Worm (Caenorhabditis elegans): ENCODE measurements around the gene ncx-5.
A peak's percentile ranks its signal among the peaks of the same experiment; 100 is the strongest.

The ncx-5 gene

ce11 chrV:10453466-10453865 is 36.4 kb downstream of the ncx-5 start, which contains the start of gene Y32F6A.5:
TSS of gene Y32F6A.5 (minus strand) at chrV:10453605.
- TF ChIP-seq fkh-10 (GFP tag; optimal IDR thresholded peaks at IDR 0.05) (no peak), nfya-1 (tag; optimal IDR thresholded peaks at IDR 0.05; ENCODE audit: insufficient read depth) (peak; percentile 32), tbx-2 (tag; optimal IDR thresholded peaks at IDR 0.05) (no peak)

ce11 chrV:10441135-10442024 is 48.5 kb downstream of the ncx-5 start, which contains the start of gene pap-1:
TSS of gene pap-1 (plus strand) at chrV:10441974.
- TF ChIP-seq pha-4 (tag; optimal IDR thresholded peaks at IDR 0.05) (peak; percentile 3), lin-15B (tag; optimal IDR thresholded peaks at IDR 0.05) (peak; percentile 1), nfya-1 (tag; optimal IDR thresholded peaks at IDR 0.05; ENCODE audit: insufficient read depth) (peak; percentile 49), ceh-28 (tag; optimal IDR thresholded peaks at IDR 0.05) (peak; percentile 76), nhr-43 (tag; optimal IDR thresholded peaks at IDR 0.05; ENCODE audit: poor library complexity, severe bottlenecking) (peak; percentile 15), fkh-10 (GFP tag; optimal IDR thresholded peaks at IDR 0.05) (no peak), mdl-1 (tag; optimal IDR thresholded peaks at IDR 0.05) (no peak), elt-2 (tag; optimal IDR thresholded peaks at IDR 0.05) (peak; percentile 21), hmg-11 (tag; optimal IDR thresholded peaks at IDR 0.05) (peak; percentile 60), ZK546.5 (tag; optimal IDR thresholded peaks at IDR 0.05) (no peak), lsy-12 (tag; optimal IDR thresholded peaks at IDR 0.05) (no peak), nhr-77 (tag; optimal IDR thresholded peaks at IDR 0.05) (no peak)

ce11 chrV:10440723-10441122 is 49.2 kb downstream of the ncx-5 start, which contains the start of gene snf-10:
TSS of gene snf-10 (minus strand) at chrV:10440823.
- TF ChIP-seq fkh-2 (tag; optimal IDR thresholded peaks at IDR 0.05): no peak
- TF ChIP-seq mdl-1 (tag; optimal IDR thresholded peaks at IDR 0.05): no peak
- TF ChIP-seq ZK546.5 (tag; optimal IDR thresholded peaks at IDR 0.05): no peak
- no peak for TF ChIP-seq tbx-2 (tag; optimal IDR thresholded peaks at IDR 0.05)
- no peak for TF ChIP-seq fos-1 (tag; optimal IDR thresholded peaks at IDR 0.05)
- no peak for TF ChIP-seq nhr-43 (tag; optimal IDR thresholded peaks at IDR 0.05; ENCODE audit: poor library complexity, severe bottlenecking)
- no peak for TF ChIP-seq nhr-23 (tag; optimal IDR thresholded peaks at IDR 0.05)
- no peak for TF ChIP-seq nhr-25 (tag; optimal IDR thresholded peaks at IDR 0.05)
- TF ChIP-seq sea-2 (GFP tag; optimal IDR thresholded peaks at IDR 0.05): no peak
- no peak for TF ChIP-seq nhr-76 (tag; optimal IDR thresholded peaks at IDR 0.05)
- no peak for TF ChIP-seq unc-39 (tag; optimal IDR thresholded peaks at IDR 0.05)
- TF ChIP-seq nhr-28 (tag; optimal IDR thresholded peaks at IDR 0.05): no peak
- TF ChIP-seq elt-1 (tag; optimal IDR thresholded peaks at IDR 0.05): no peak

- TF ChIP-seq ama-1 (optimal IDR thresholded peaks at IDR 0.05): no peak
- no peak for TF ChIP-seq nhr-76 (tag; optimal IDR thresholded peaks at IDR 0.05)
- TF ChIP-seq ceh-9 (tag; optimal IDR thresholded peaks at IDR 0.05): no peak
- TF ChIP-seq daf-12 (tag; optimal IDR thresholded peaks at IDR 0.05): no peak
- TF ChIP-seq nhr-11 (tag; optimal IDR thresholded peaks at IDR 0.05): no peak
- no peak for TF ChIP-seq ztf-4 (tag; optimal IDR thresholded peaks at IDR 0.05)
Measured at ce11 chrV:10436612-10437011, 53.3 kb downstream of the ncx-5 start, which contains the start of gene set-22. TSS of gene set-22 (plus strand) at chrV:10436912.

All from whole organism, L3 larva.